Worm (Caenorhabditis elegans) whole organism, midembryonic: Measurements from ENCODE around the gene drn-1.

Source experiments
- T22C8.4 ChIP-seq: fragments of 200-800 bp; sonication (Bioruptor generic); IDR thresholded peaks from 2 replicates; pipeline ENCODE4 v1.3.6; 2022; ENCODE audit warnings: missing genetic modification characterization, missing compliant biosample characterization
- klf-2 ChIP-seq: fragments of 200-800 bp; sonication (Bioruptor generic); conservative IDR thresholded peaks from 2 replicates; pipeline ENCODE4 v1.3.6; 2022; ENCODE audit warnings: missing genetic modification reagents, missing genetic modification characterization, missing compliant biosample characterization
- med-1 ChIP-seq: sonication (generic microtip); optimal IDR thresholded peaks from 2 replicates; lab custom pipeline; 2017; ENCODE audit warnings: missing genetic modification characterization, mild to moderate bottlenecking, missing compliant biosample characterization, antibody characterized with exemption, missing genetic modification reagents; ENCODE audit not compliant: insufficient read depth
- tab-1 ChIP-seq: fragments of 200-800 bp; sonication (Bioruptor generic); IDR thresholded peaks from 2 replicates; pipeline ENCODE4 v1.3.6; 2022; ENCODE audit warnings: missing genetic modification characterization, missing compliant biosample characterization
- ztf-23 ChIP-seq: fragments of 200-800 bp; sonication (Bioruptor generic); IDR thresholded peaks from 2 replicates; pipeline ENCODE4 v1.3.6; 2022; ENCODE audit warnings: missing genetic modification reagents, missing genetic modification characterization, missing compliant biosample characterization
- ztf-29 ChIP-seq: fragments of 200-800 bp; sonication (Bioruptor generic); IDR thresholded peaks from 2 replicates; pipeline ENCODE4 v1.3.6; 2022; ENCODE audit warnings: missing genetic modification reagents, missing genetic modification characterization, missing compliant biosample characterization

DNA sequence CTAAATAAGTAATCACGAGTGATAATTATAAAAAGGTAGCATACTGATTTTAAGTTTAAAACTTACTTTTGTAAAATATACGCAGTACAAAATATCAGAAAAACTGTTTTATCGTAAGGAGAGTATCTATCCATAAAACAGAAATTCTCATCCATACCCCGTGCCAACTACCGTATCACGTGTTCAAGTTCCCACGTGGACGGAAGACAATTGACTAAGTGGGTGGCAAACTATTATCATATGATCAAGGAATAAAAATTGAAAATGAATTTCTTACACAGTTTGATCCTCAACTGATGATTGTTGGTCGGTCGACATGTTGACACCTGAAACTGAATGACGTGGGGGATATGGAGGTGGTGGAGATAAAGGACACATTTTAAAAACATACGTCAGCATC, 10.5 kb upstream of the drn-1 start, which contains the start of gene pmt-1:
- TF ChIP-seq tab-1 (GFP tag; lab: Robert Waterston, UW) (no peak), ztf-23 (GFP tag; lab: Robert Waterston, UW) (no peak), ztf-29 (GFP tag; lab: Robert Waterston, UW) (no peak), T22C8.4 (GFP tag; lab: Robert Waterston, UW) (no peak), klf-2 (GFP tag; lab: Robert Waterston, UW) (no peak), med-1 (GFP tag; lab: Kevin White, UChicago) (no peak)
